Fruit fly (Drosophila melanogaster) S2 (cell line): Measurements from ENCODE around the gene Ubc84D.

Source experiments
- CG8478 ChIP-seq: fragments of >200 bp; optimal IDR thresholded peaks from 2 replicates; lab custom pipeline; 2018
- CTCF ChIP-seq, 2 experiments: fragments of >200 bp; optimal IDR thresholded peaks; 2 replicates each; lab custom pipeline; 2018

DNA sequence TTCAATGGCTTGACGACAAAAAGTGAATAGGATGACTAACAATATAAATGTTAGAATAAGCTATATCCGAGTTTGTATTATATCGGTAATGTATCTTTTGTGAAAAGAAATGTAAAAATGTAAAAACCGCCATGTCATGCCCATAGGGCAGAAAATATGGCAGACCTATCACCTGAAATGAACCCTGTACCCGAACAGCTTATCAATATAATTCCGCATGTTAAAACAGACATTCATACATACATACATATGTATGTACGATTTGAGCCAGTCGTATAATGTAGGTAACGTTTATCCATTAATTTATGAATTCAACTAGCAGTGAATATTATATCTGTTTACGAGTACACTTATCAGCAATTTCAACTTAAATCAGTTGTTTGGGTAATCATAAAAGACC is 29.4 kb downstream of the Ubc84D start:
- TF ChIP-seq CG8478 (lab: Kevin White, UChicago) (no peak), CTCF (optimal IDR thresholded peaks at IDR 0.05; lab: Kevin White, UChicago) (no peak)
